Fruit fly (Drosophila melanogaster): ENCODE measurements around the gene CG4455.

CG4455 gene

dm6 chr2L:16374691-16375090 lies 22.0 kb downstream of the CG4455 start:
- TF ChIP-seq CTCF (optimal IDR thresholded peaks at IDR 0.05) (no peak), CG8478 (optimal IDR thresholded peaks at IDR 0.05) (no peak)

dm6 chr2L:16380973-16381372 lies 28.2 kb downstream of the CG4455 start:
- TF ChIP-seq CG8478 (optimal IDR thresholded peaks at IDR 0.05) (no peak), CTCF (optimal IDR thresholded peaks at IDR 0.05) (no peak)

- TF ChIP-seq CG8478 (optimal IDR thresholded peaks at IDR 0.05), result no peak
- no peak for TF ChIP-seq CTCF (optimal IDR thresholded peaks at IDR 0.05)
Measured at dm6 chr2L:16390803-16391202, 38.1 kb downstream of the CG4455 start.

dm6 chr2L:16397517-16397916 lies 44.8 kb downstream of the CG4455 start:
- TF ChIP-seq CTCF (optimal IDR thresholded peaks at IDR 0.05), result no peak
- TF ChIP-seq CG8478 (optimal IDR thresholded peaks at IDR 0.05), result no peak

- no peak for TF ChIP-seq CTCF (optimal IDR thresholded peaks at IDR 0.05)
- TF ChIP-seq CG8478 (optimal IDR thresholded peaks at IDR 0.05), result no peak
Measured at dm6 chr2L:16402512-16402911, 49.8 kb downstream of the CG4455 start.
